Worm (Caenorhabditis elegans) whole organism, L4/young adult: ENCODE results near the gene C05C12.5.

Source experiments
- W03F9.2 ChIP-seq: fragments of 150-350 bp; optimal IDR thresholded peaks from 2 replicates; lab custom pipeline; 2014; ENCODE audit warnings: missing biosample characterization, missing genetic modification characterization
- dao-5 ChIP-seq: sonication (generic microtip); optimal IDR thresholded peaks from 2 replicates; lab custom pipeline; 2016; ENCODE audit warnings: missing genotype, missing genetic modification characterization, moderate library complexity, missing compliant biosample characterization
- him-1 ChIP-seq: sonication (generic microtip); optimal IDR thresholded peaks from 2 replicates; lab custom pipeline; 2016; ENCODE audit warnings: missing genotype, missing genetic modification reagents, missing genetic modification characterization, missing compliant biosample characterization

C05C12.5 gene

ce11 chrIV:11260544-11261227, at the start of gene C05C12.5:
TSS of gene C05C12.5 (minus strand) at chrIV:11261185.
- no peak for TF ChIP-seq W03F9.2 (tag; lab: Kevin White, UChicago)
- no peak for TF ChIP-seq dao-5 (tag; lab: Kevin White, UChicago)
- no peak for TF ChIP-seq him-1 (tag; lab: Kevin White, UChicago)

- TF ChIP-seq W03F9.2 (tag; lab: Kevin White, UChicago) (peak; percentile 49), dao-5 (tag; lab: Kevin White, UChicago) (no peak)
These were observed 49.6 kb upstream of the C05C12.5 start, which contains the start of gene znf-207 for ce11 chrIV:11310624-11311023. TSS of gene znf-207 (plus strand) at chrIV:11310972.

DNA sequence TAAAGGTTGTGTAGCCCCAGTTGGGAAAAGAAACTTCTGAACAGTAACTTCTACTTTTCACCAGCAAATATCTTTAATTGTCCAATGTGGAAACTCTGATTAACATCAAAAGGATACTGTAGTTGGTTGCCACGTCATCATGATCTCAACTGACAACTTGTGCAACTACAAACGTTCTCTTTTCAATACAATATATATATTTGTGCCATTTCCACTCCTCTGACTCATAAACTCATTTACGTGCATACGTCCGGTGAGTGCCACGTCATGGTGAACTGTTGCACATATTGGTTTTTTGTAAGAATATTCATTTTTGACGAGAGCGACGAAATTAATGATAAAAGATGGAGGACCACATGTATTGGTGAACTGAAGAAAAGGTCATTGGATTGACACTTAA, 46.8 kb upstream of the C05C12.5 start:
- no peak for TF ChIP-seq W03F9.2 (tag; lab: Kevin White, UChicago)

DNA sequence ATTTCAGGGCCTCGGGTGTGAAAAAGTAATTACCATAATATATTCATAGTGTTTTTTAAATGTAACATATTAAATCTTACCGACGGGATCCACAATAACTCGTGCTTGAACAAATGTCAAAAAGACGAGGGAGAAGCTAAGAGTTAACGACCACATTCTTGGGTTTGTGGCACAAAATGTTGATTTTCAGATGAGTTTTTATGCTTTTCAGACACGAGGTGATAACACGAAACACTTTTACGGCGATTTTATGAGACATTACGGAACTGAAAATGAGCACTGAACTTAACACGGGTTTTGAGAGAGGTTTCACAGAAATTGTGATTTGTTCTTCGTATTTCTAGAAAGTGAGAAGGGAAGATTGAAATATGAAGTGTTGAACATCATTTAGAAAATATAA, 45.6 kb upstream of the C05C12.5 start, which contains the start of gene B0035.13:
TSS of gene B0035.13 (minus strand) at position 173 of the 400 bp plus-strand sequence.
- TF ChIP-seq him-1 (tag; lab: Kevin White, UChicago), result no peak
- no peak for TF ChIP-seq W03F9.2 (tag; lab: Kevin White, UChicago)
- TF ChIP-seq dao-5 (tag; lab: Kevin White, UChicago), result no peak

DNA sequence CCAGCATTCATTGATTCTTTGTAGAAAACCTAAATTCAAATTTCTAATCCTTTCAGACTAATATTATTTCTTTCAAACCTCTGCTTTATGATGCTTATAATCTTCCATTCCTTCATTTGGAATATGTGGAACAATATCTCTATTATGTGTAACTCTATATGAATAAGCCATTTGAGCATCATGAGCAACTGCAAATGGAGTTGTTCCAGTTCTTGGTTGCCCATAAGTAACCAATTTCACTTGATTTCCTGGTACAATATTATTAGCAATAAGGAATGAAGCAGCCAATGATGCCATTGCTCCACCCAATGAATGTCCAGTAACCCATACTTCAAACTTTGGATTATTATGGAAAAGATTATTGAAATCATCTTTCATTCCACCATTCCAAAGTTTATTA, 44.0 kb upstream of the C05C12.5 start:
- no peak for TF ChIP-seq him-1 (tag; lab: Kevin White, UChicago)
- TF ChIP-seq W03F9.2 (tag; lab: Kevin White, UChicago), result no peak
- no peak for TF ChIP-seq dao-5 (tag; lab: Kevin White, UChicago)

ce11 chrIV:11298154-11299086, 37.4 kb upstream of the C05C12.5 start, which contains the start of the genes B0035.15 and dnj-1:
TSS of gene B0035.15 (minus strand) at chrIV:11298252.
TSS of gene dnj-1 (plus strand) at chrIV:11299036.
- TF ChIP-seq W03F9.2 (tag; lab: Kevin White, UChicago), result no peak
- no peak for TF ChIP-seq dao-5 (tag; lab: Kevin White, UChicago)
- TF ChIP-seq him-1 (tag; lab: Kevin White, UChicago), result no peak

ce11 chrIV:11296787-11297186, 35.8 kb upstream of the C05C12.5 start, which contains the start of gene mttu-1:
TSS of gene mttu-1 (minus strand) at chrIV:11296887.
- TF ChIP-seq dao-5 (tag; lab: Kevin White, UChicago) (no peak), W03F9.2 (tag; lab: Kevin White, UChicago) (no peak), him-1 (tag; lab: Kevin White, UChicago) (no peak)

DNA sequence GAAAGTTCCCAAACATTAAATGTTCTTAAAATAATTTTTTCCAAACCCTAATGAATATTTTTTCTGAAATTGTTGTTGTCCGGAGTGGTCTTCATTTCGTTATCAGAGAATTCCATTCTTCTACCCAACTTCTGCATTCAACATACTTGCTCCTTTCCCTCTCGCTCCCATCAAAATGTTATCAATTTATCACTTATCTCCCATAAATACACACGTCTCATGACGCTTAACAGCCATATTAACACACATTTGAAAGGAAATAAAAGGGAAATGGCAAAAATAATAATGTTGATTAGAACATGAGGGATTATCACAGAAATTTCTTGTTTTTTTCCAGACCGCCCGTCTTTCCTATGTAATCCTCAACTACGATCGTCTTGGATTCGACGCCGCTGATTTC, 28.0 kb upstream of the C05C12.5 start:
- TF ChIP-seq W03F9.2 (tag; lab: Kevin White, UChicago) (no peak), dao-5 (tag; lab: Kevin White, UChicago) (no peak), him-1 (tag; lab: Kevin White, UChicago) (no peak)

ce11 chrIV:11287511-11287910, 26.5 kb upstream of the C05C12.5 start, which contains the start of gene F54D1.6:
TSS of gene F54D1.6 (plus strand) at chrIV:11287811.
- TF ChIP-seq dao-5 (tag; lab: Kevin White, UChicago) (no peak), W03F9.2 (tag; lab: Kevin White, UChicago) (no peak), him-1 (tag; lab: Kevin White, UChicago) (no peak)

- TF ChIP-seq him-1 (tag; lab: Kevin White, UChicago) (no peak), dao-5 (tag; lab: Kevin White, UChicago) (no peak), W03F9.2 (tag; lab: Kevin White, UChicago) (no peak)
These were observed 25.1 kb upstream of the C05C12.5 start for ce11 chrIV:11286112-11286511.

- TF ChIP-seq dao-5 (tag; lab: Kevin White, UChicago) (no peak), him-1 (tag; lab: Kevin White, UChicago) (no peak), W03F9.2 (tag; lab: Kevin White, UChicago) (no peak)
These were observed 24.3 kb upstream of the C05C12.5 start for ce11 chrIV:11285239-11285638.

DNA sequence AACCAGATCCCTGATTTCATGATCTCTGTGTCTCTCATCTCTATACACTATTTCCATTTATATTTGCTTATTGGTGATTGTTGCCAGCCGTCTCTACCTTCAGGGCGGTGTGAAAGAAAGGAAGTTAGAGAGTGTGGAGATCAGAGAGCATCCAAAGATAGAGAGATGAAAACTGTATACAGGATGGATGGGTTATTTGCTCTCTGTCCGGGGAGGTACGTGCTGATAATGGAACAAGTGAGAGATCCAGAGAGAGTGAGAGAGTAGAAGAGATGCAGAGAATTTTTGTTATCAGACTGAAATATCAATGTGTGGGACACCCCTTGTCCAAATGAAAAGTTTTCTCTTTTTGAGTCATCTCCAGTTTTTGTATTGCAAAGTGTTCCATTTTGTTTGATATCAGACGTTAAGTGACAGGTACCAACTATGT, 23.1 kb upstream of the C05C12.5 start:
- TF ChIP-seq dao-5 (tag; lab: Kevin White, UChicago) (no peak), W03F9.2 (tag; lab: Kevin White, UChicago) (no peak)

ce11 chrIV:11276026-11276425, 15.0 kb upstream of the C05C12.5 start:
- TF ChIP-seq dao-5 (tag; lab: Kevin White, UChicago) (no peak), W03F9.2 (tag; lab: Kevin White, UChicago) (no peak), him-1 (tag; lab: Kevin White, UChicago) (no peak)
